Worm (Caenorhabditis elegans): Measurements from ENCODE around the gene cpg-2.

cpg-2 gene

ce11 chrIII:7063061-7063460 is 40.7 kb downstream of the cpg-2 start:
- TF ChIP-seq aly-2 (tag; optimal IDR thresholded peaks at IDR 0.05) (no peak), ces-1 (GFP tag; optimal IDR thresholded peaks at IDR 0.05) (no peak), sox-4 (tag; optimal IDR thresholded peaks at IDR 0.05) (no peak), lin-35 (GFP tag; optimal IDR thresholded peaks at IDR 0.05) (no peak)

ce11 chrIII:7062580-7062979 is 41.2 kb downstream of the cpg-2 start, which contains the start of gene R01H2.1:
Gene R01H2.1, plus strand, starts transcription at chrIII:7062880.
- no peak for TF ChIP-seq unc-62 (GFP tag; optimal IDR thresholded peaks at IDR 0.05)
- no peak for TF ChIP-seq tlp-1 (tag; optimal IDR thresholded peaks at IDR 0.05)
- TF ChIP-seq elt-2 (tag; optimal IDR thresholded peaks at IDR 0.05) = no peak
- TF ChIP-seq nhr-12 (tag; optimal IDR thresholded peaks at IDR 0.05) = no peak
- TF ChIP-seq nhr-237 (tag; optimal IDR thresholded peaks at IDR 0.05) = no peak
- no peak for TF ChIP-seq isw-1 (GFP tag; IDR thresholded peaks at IDR 0.05)
- no peak for TF ChIP-seq F16B12.6 (tag; optimal IDR thresholded peaks at IDR 0.05)
- TF ChIP-seq ztf-4 (tag; optimal IDR thresholded peaks at IDR 0.05) = no peak

- no peak for TF ChIP-seq ztf-11 (tag; optimal IDR thresholded peaks at IDR 0.05)
- no peak for TF ChIP-seq snpc-4 (tag; optimal IDR thresholded peaks at IDR 0.05)
- no peak for TF ChIP-seq rnt-1 (tag; optimal IDR thresholded peaks at IDR 0.05)
- TF ChIP-seq egl-13 (tag; optimal IDR thresholded peaks at IDR 0.05) = no peak
- no peak for TF ChIP-seq mdl-1 (tag; optimal IDR thresholded peaks at IDR 0.05)
- TF ChIP-seq elt-2 (tag; optimal IDR thresholded peaks at IDR 0.05) = no peak
Observed at ce11 chrIII:7060531-7061095, 43.2 kb downstream of the cpg-2 start, which contains the start of gene egg-2. Gene egg-2, minus strand, starts transcription at chrIII:7060583.

ce11 chrIII:7056241-7056640 is 47.5 kb downstream of the cpg-2 start, which contains the start of gene R01H2.2:
Gene R01H2.2, plus strand, starts transcription at chrIII:7056541.
- TF ChIP-seq nhr-71 (tag; optimal IDR thresholded peaks at IDR 0.05) = no peak
- no peak for TF ChIP-seq elt-3 (tag; optimal IDR thresholded peaks at IDR 0.05)
- TF ChIP-seq dpl-1 (GFP tag; optimal IDR thresholded peaks at IDR 0.05) = no peak
- TF ChIP-seq ceh-8 (GFP tag; optimal IDR thresholded peaks at IDR 0.05) = no peak
- no peak for TF ChIP-seq snu-23 (GFP tag; optimal IDR thresholded peaks at IDR 0.05)
- no peak for TF ChIP-seq nhr-77 (tag; optimal IDR thresholded peaks at IDR 0.05)
- no peak for TF ChIP-seq ztf-4 (tag; optimal IDR thresholded peaks at IDR 0.05)
- TF ChIP-seq nhr-20 (tag; optimal IDR thresholded peaks at IDR 0.05) = no peak
- no peak for TF ChIP-seq egl-27 (tag; optimal IDR thresholded peaks at IDR 0.05)
- no peak for TF ChIP-seq lsy-2 (tag; optimal IDR thresholded peaks at IDR 0.05)
- TF ChIP-seq sox-4 (tag; optimal IDR thresholded peaks at IDR 0.05) = no peak
- no peak for TF ChIP-seq nhr-28 (tag; optimal IDR thresholded peaks at IDR 0.05)

Measured in whole organism, L1 larva.